Fruit fly (Drosophila melanogaster): ENCODE results near the gene CG7276.

CG7276 gene

dm6 chr3L:15527416-15527815 lies 29.4 kb downstream of the CG7276 start, which contains the start of gene CG42729:
Gene CG42729 (minus strand): TSS chr3L:15527516.
- no peak for TF ChIP-seq lz (GFP tag; optimal IDR thresholded peaks at IDR 0.05)
- no peak for TF ChIP-seq topi (GFP tag; optimal IDR thresholded peaks at IDR 0.05)
- TF ChIP-seq CG6163 (GFP tag; IDR thresholded peaks at IDR 0.05), result no peak
- no peak for TF ChIP-seq pdm3 (GFP tag; optimal IDR thresholded peaks at IDR 0.05)
- no peak for TF ChIP-seq dsx (GFP tag; optimal IDR thresholded peaks at IDR 0.05; ENCODE audit: poor library complexity, severe bottlenecking)
- TF ChIP-seq Sox102F (GFP tag; optimal IDR thresholded peaks at IDR 0.05), result no peak
- TF ChIP-seq fd85E (GFP tag; optimal IDR thresholded peaks at IDR 0.05), result no peak
- TF ChIP-seq CG6276 (GFP tag; optimal IDR thresholded peaks at IDR 0.05), result no peak
- TF ChIP-seq CG6792 (GFP tag; optimal IDR thresholded peaks at IDR 0.05), result no peak
- TF ChIP-seq salr (GFP tag; optimal IDR thresholded peaks at IDR 0.05), result no peak
- no peak for TF ChIP-seq CG10631 (GFP tag; optimal IDR thresholded peaks at IDR 0.05)
- no peak for TF ChIP-seq dac (GFP tag; optimal IDR thresholded peaks at IDR 0.05)
- TF ChIP-seq acj6 (GFP tag; optimal IDR thresholded peaks at IDR 0.05), result no peak
- no peak for TF ChIP-seq Lpt (GFP tag; optimal IDR thresholded peaks at IDR 0.05)
- TF ChIP-seq Eip78C (GFP tag), result no peak
- no peak for TF ChIP-seq CG3032 (tag; optimal IDR thresholded peaks at IDR 0.05)
- no peak for TF ChIP-seq Hr4 (GFP tag; optimal IDR thresholded peaks at IDR 0.05)

- TF ChIP-seq Sox102F (GFP tag; optimal IDR thresholded peaks at IDR 0.05) (no peak), Met (GFP tag; optimal IDR thresholded peaks at IDR 0.05) (no peak), achi (GFP tag; optimal IDR thresholded peaks at IDR 0.05) (no peak), Gug (GFP tag; IDR thresholded peaks at IDR 0.05) (no peak), Sox15 (GFP tag; optimal IDR thresholded peaks at IDR 0.05) (no peak), CG6792 (GFP tag; optimal IDR thresholded peaks at IDR 0.05) (no peak), Ets21C (GFP tag; optimal IDR thresholded peaks at IDR 0.05) (no peak), Eip75B (GFP tag; optimal IDR thresholded peaks at IDR 0.05) (no peak), fd59A (GFP tag; optimal IDR thresholded peaks at IDR 0.05) (no peak), cyc (GFP tag; optimal IDR thresholded peaks at IDR 0.05) (no peak), CG9139 (GFP tag; optimal IDR thresholded peaks at IDR 0.05) (no peak), eg (GFP tag; IDR thresholded peaks at IDR 0.05) (no peak), vri (GFP tag; optimal IDR thresholded peaks at IDR 0.05) (no peak), salr (GFP tag; optimal IDR thresholded peaks at IDR 0.05) (no peak), CG11294 (GFP tag; IDR thresholded peaks at IDR 0.05) (no peak), OdsH (GFP tag; optimal IDR thresholded peaks at IDR 0.05) (no peak), Blimp-1 (GFP tag; optimal IDR thresholded peaks at IDR 0.05) (no peak), lz (GFP tag; optimal IDR thresholded peaks at IDR 0.05) (no peak), fd85E (GFP tag; optimal IDR thresholded peaks at IDR 0.05) (no peak)
Observed at dm6 chr3L:15528096-15528495, 30.1 kb downstream of the CG7276 start, which contains the start of gene CG42728. Gene CG42728 (minus strand): TSS chr3L:15528196.

- TF ChIP-seq CG6792 (GFP tag; optimal IDR thresholded peaks at IDR 0.05) (no peak), CG32006 (GFP tag; optimal IDR thresholded peaks at IDR 0.05) (no peak), svp (GFP tag) (no peak), Ets21C (GFP tag; optimal IDR thresholded peaks at IDR 0.05) (no peak), Blimp-1 (GFP tag; optimal IDR thresholded peaks at IDR 0.05) (no peak), CG10631 (GFP tag; optimal IDR thresholded peaks at IDR 0.05) (no peak), Sox102F (GFP tag; optimal IDR thresholded peaks at IDR 0.05) (no peak), CG16779 (tag; optimal IDR thresholded peaks at IDR 0.05) (no peak), Sox14 (GFP tag; optimal IDR thresholded peaks at IDR 0.05) (no peak)
Observed at dm6 chr3L:15529143-15529542, 31.1 kb downstream of the CG7276 start, which contains the start of gene obst-H. Gene obst-H (minus strand): TSS chr3L:15529243.

- TF ChIP-seq CG6792 (GFP tag; optimal IDR thresholded peaks at IDR 0.05) (no peak), Eip78C (GFP tag) (no peak), Ets21C (GFP tag; optimal IDR thresholded peaks at IDR 0.05) (no peak), CG8119 (GFP tag; IDR thresholded peaks at IDR 0.05) (no peak), Smox (GFP tag; optimal IDR thresholded peaks at IDR 0.05) (no peak), CG34406 (GFP tag; optimal IDR thresholded peaks at IDR 0.05) (no peak)
Observed at dm6 chr3L:15530071-15530470, 32.1 kb downstream of the CG7276 start.
